Fruit fly (Drosophila melanogaster) whole organism, embryonic: ENCODE measurements around the gene IFT43.

Source experiments
- CG11696 ChIP-seq: fragments of 200-800 bp; sonication (Bioruptor generic); IDR thresholded peaks from 2 replicates; pipeline ENCODE4 v1.3.6; 2022; ENCODE audit warnings: missing biosample characterization, missing genetic modification characterization
- CG12659 ChIP-seq: fragments of 200-800 bp; sonication (Bioruptor generic); optimal IDR thresholded peaks from 3 replicates; lab custom pipeline; 2017; ENCODE audit warnings: mild to moderate bottlenecking, missing biosample characterization, missing genetic modification reagents, missing genetic modification characterization
- CG14667 ChIP-seq: fragments of 200-800 bp; sonication (Bioruptor generic); IDR thresholded peaks from 2 replicates; pipeline ENCODE4 v1.3.6; 2022; ENCODE audit warnings: missing biosample characterization, missing genetic modification characterization
- CG14965 ChIP-seq: fragments of 200-800 bp; sonication (Bioruptor generic); optimal IDR thresholded peaks from 2 replicates; lab custom pipeline; 2016; ENCODE audit warnings: missing biosample characterization, missing genetic modification characterization, borderline replicate concordance
- CG15601 ChIP-seq: fragments of 200-800 bp; sonication (Bioruptor generic); optimal IDR thresholded peaks from 3 replicates; lab custom pipeline; 2019; ENCODE audit warnings: missing biosample characterization, mild to moderate bottlenecking, missing genetic modification characterization, moderate library complexity
- CG16813 ChIP-seq: fragments of 200-800 bp; sonication (Bioruptor generic); IDR thresholded peaks from 3 replicates; pipeline ENCODE4 v1.3.6; 2022; ENCODE audit warnings: missing biosample characterization, missing genetic modification characterization; ENCODE audit not compliant: partially characterized antibody
- CG1832 ChIP-seq: fragments of 200-800 bp; sonication (Bioruptor generic); optimal IDR thresholded peaks from 2 replicates; lab custom pipeline; 2017; ENCODE audit warnings: missing biosample characterization, mild to moderate bottlenecking, missing genetic modification characterization, inconsistent platforms
- CG2199 ChIP-seq: fragments of 200-800 bp; sonication (Bioruptor generic); IDR thresholded peaks from 3 replicates; pipeline ENCODE4 v1.3.6; 2022; ENCODE audit warnings: missing biosample characterization, missing genetic modification characterization
- CG30020 ChIP-seq: fragments of 200-800 bp; optimal IDR thresholded peaks from 2 replicates; lab custom pipeline; 2019; ENCODE audit warnings: missing biosample characterization, mild to moderate bottlenecking, missing genetic modification characterization, moderate library complexity
- CG30403 ChIP-seq: fragments of 200-800 bp; sonication (Bioruptor generic); optimal IDR thresholded peaks from 3 replicates; lab custom pipeline; 2016; ENCODE audit warnings: missing biosample characterization, missing genetic modification characterization
- CG3281 ChIP-seq: fragments of 200-800 bp; sonication (Bioruptor generic); optimal IDR thresholded peaks from 3 replicates; lab custom pipeline; 2017; ENCODE audit warnings: missing biosample characterization, mild to moderate bottlenecking, missing genetic modification characterization
- CG8478 ChIP-seq: fragments of >200 bp; optimal IDR thresholded peaks from 2 replicates; lab custom pipeline; 2018
- Dip3 ChIP-seq: fragments of 200-800 bp; sonication (Bioruptor generic); optimal IDR thresholded peaks from 3 replicates; lab custom pipeline; 2016; ENCODE audit warnings: missing biosample characterization, missing genetic modification characterization
- Dll ChIP-seq: fragments of 200-800 bp; sonication (Bioruptor generic); IDR thresholded peaks from 4 replicates; pipeline ENCODE4 v1.3.6; 2022; ENCODE audit warnings: missing biosample characterization, missing genetic modification characterization; ENCODE audit not compliant: partially characterized antibody
- Fer2 ChIP-seq: fragments of 200-800 bp; sonication (Bioruptor generic); optimal IDR thresholded peaks from 2 replicates; lab custom pipeline; 2018; ENCODE audit warnings: missing biosample characterization, mild to moderate bottlenecking, missing genetic modification characterization, moderate library complexity
- GATAe ChIP-seq: fragments of 200-800 bp; sonication (Bioruptor generic); conservative IDR thresholded peaks from 2 replicates; pipeline ENCODE4 v1.3.6; 2022; ENCODE audit warnings: missing biosample characterization, missing genetic modification characterization
- Hmr ChIP-seq: fragments of 200-800 bp; sonication (Bioruptor generic); optimal IDR thresholded peaks from 3 replicates; lab custom pipeline; 2017; ENCODE audit warnings: mild to moderate bottlenecking, missing biosample characterization, missing genetic modification reagents, missing genetic modification characterization
- Meics ChIP-seq: fragments of 200-800 bp; sonication (Bioruptor generic); optimal IDR thresholded peaks from 2 replicates; lab custom pipeline; 2017; ENCODE audit warnings: missing biosample characterization, mild to moderate bottlenecking, missing genetic modification characterization
- NFAT ChIP-seq: fragments of 200-800 bp; sonication (Bioruptor generic); IDR thresholded peaks from 2 replicates; pipeline ENCODE4 v1.3.6; 2022; ENCODE audit warnings: missing biosample characterization, missing genetic modification characterization
- Nf-YB ChIP-seq: fragments of 200-800 bp; sonication (Bioruptor generic); optimal IDR thresholded peaks from 3 replicates; lab custom pipeline; 2019; ENCODE audit warnings: missing biosample characterization, mild to moderate bottlenecking, missing genetic modification characterization, moderate library complexity
- Nf-YC ChIP-seq: fragments of 200-800 bp; optimal IDR thresholded peaks from 3 replicates; lab custom pipeline; 2019; ENCODE audit warnings: missing biosample characterization, mild to moderate bottlenecking, missing genetic modification characterization, moderate library complexity
- PHDP ChIP-seq: fragments of 200-800 bp; sonication (Bioruptor generic); optimal IDR thresholded peaks from 3 replicates; lab custom pipeline; 2018; ENCODE audit warnings: missing biosample characterization, mild to moderate bottlenecking, missing genetic modification characterization, moderate library complexity
- Tbp ChIP-seq: fragments of >200 bp; optimal IDR thresholded peaks from 2 replicates; lab custom pipeline; 2018; ENCODE audit warnings: missing biosample characterization, missing genetic modification characterization
- ac ChIP-seq: fragments of 200-800 bp; sonication (Bioruptor generic); optimal IDR thresholded peaks from 3 replicates; lab custom pipeline; 2017; ENCODE audit warnings: missing biosample characterization, mild to moderate bottlenecking, missing genetic modification characterization
- bsh ChIP-seq, 2 experiments: fragments of 200-800 bp; sonication (Bioruptor generic); optimal IDR thresholded peaks; 2 replicates each; lab custom pipeline; 2017 to 2018; ENCODE audit warnings: mild to moderate bottlenecking in 2 of 2, missing biosample characterization in 2 of 2, missing genetic modification characterization in 2 of 2, moderate library complexity in 1 of 2
- cad ChIP-seq: fragments of >200 bp; optimal IDR thresholded peaks from 2 replicates; lab custom pipeline; 2017; ENCODE audit warnings: missing biosample characterization, missing genetic modification characterization
- cato ChIP-seq: fragments of 200-800 bp; sonication (Bioruptor generic); optimal IDR thresholded peaks from 2 replicates; lab custom pipeline; 2016; ENCODE audit warnings: missing biosample characterization, missing genetic modification characterization, borderline replicate concordance
- cg ChIP-seq: fragments of 200-800 bp; sonication (Bioruptor generic); optimal IDR thresholded peaks from 3 replicates; lab custom pipeline; 2019; ENCODE audit warnings: missing biosample characterization, mild to moderate bottlenecking, missing genetic modification characterization, moderate library complexity
- chinmo ChIP-seq: fragments of 200-800 bp; sonication (Bioruptor generic); IDR thresholded peaks from 4 replicates; pipeline ENCODE4 v1.3.6; 2022; ENCODE audit warnings: missing biosample characterization, missing genetic modification characterization; ENCODE audit not compliant: partially characterized antibody
- chm ChIP-seq: fragments of 200-800 bp; sonication (Bioruptor generic); IDR thresholded peaks from 2 replicates; pipeline ENCODE4 v1.3.6; 2022; ENCODE audit warnings: missing biosample characterization, missing genetic modification characterization
- chn ChIP-seq: fragments of 200-800 bp; sonication (Bioruptor generic); optimal IDR thresholded peaks from 2 replicates; lab custom pipeline; 2016; ENCODE audit warnings: missing biosample characterization, missing genetic modification characterization
- ci ChIP-seq: fragments of 200-800 bp; sonication (Bioruptor generic); IDR thresholded peaks from 3 replicates; pipeline ENCODE4 v1.3.6; 2022; ENCODE audit warnings: missing biosample characterization, missing genetic modification characterization
- crol ChIP-seq: fragments of 200-800 bp; sonication (Bioruptor generic); IDR thresholded peaks from 2 replicates; pipeline ENCODE4 v1.3.6; 2022; ENCODE audit warnings: missing biosample characterization, missing genetic modification characterization
- dm ChIP-seq: fragments of 200-800 bp; sonication (Bioruptor generic); optimal IDR thresholded peaks from 3 replicates; lab custom pipeline; 2016; ENCODE audit warnings: missing biosample characterization, missing genetic modification characterization
- ewg ChIP-seq: fragments of 200-800 bp; sonication (Bioruptor generic); optimal IDR thresholded peaks from 3 replicates; lab custom pipeline; 2017; ENCODE audit warnings: mild to moderate bottlenecking, missing biosample characterization, missing genetic modification reagents, missing genetic modification characterization
- fu2 ChIP-seq: fragments of 200-800 bp; sonication (Bioruptor generic); optimal IDR thresholded peaks from 2 replicates; lab custom pipeline; 2016; ENCODE audit warnings: missing biosample characterization, missing genetic modification characterization
- gsb-n ChIP-seq: fragments of 200-800 bp; sonication (Bioruptor generic); optimal IDR thresholded peaks from 3 replicates; lab custom pipeline; 2018; ENCODE audit warnings: missing biosample characterization, mild to moderate bottlenecking, missing genetic modification characterization
- hbn ChIP-seq: fragments of 200-800 bp; sonication (Bioruptor generic); IDR thresholded peaks from 2 replicates; pipeline ENCODE4 v1.3.6; 2022; ENCODE audit warnings: missing biosample characterization, missing genetic modification characterization; ENCODE audit not compliant: partially characterized antibody
- insv ChIP-seq, 2 experiments: fragments of 200-800 bp; sonication (Bioruptor generic); optimal IDR thresholded peaks; 3 replicates each; lab custom pipeline; 2016 to 2018; ENCODE audit warnings: missing biosample characterization in 2 of 2, missing genetic modification characterization in 2 of 2
- lov ChIP-seq, 2 experiments: fragments of 200-800 bp in 1 of 2; fragments of >200 bp in 1 of 2; sonication (Bioruptor generic) in 1 of 2; IDR thresholded peaks in 1 of 2; optimal IDR thresholded peaks in 1 of 2; 2 replicates in 1 of 2; 3 replicates in 1 of 2; pipeline versions ENCODE4 v1.3.6 to Lab custom; 2017 to 2022; ENCODE audit warnings: missing biosample characterization in 1 of 2, missing genetic modification characterization in 1 of 2
- nerfin-1 ChIP-seq: fragments of 200-800 bp; sonication (Bioruptor generic); optimal IDR thresholded peaks from 3 replicates; lab custom pipeline; 2019; ENCODE audit warnings: missing biosample characterization, mild to moderate bottlenecking, missing genetic modification characterization, moderate library complexity
- pros ChIP-seq: fragments of 200-800 bp; sonication (Bioruptor generic); optimal IDR thresholded peaks from 3 replicates; lab custom pipeline; 2019; ENCODE audit warnings: missing biosample characterization, mild to moderate bottlenecking, missing genetic modification characterization, moderate library complexity
- rib ChIP-seq: fragments of 200-800 bp; sonication (Bioruptor generic); IDR thresholded peaks from 2 replicates; pipeline ENCODE4 v1.3.6; 2022; ENCODE audit warnings: missing biosample characterization, missing genetic modification characterization
- seq ChIP-seq: fragments of 200-800 bp; sonication (Bioruptor generic); IDR thresholded peaks from 2 replicates; pipeline ENCODE4 v1.3.6; 2022; ENCODE audit warnings: missing biosample characterization, missing genetic modification characterization
- sqz ChIP-seq: fragments of 200-800 bp; sonication (Bioruptor generic); optimal IDR thresholded peaks from 3 replicates; lab custom pipeline; 2018; ENCODE audit warnings: missing biosample characterization, mild to moderate bottlenecking, missing genetic modification characterization
- sr ChIP-seq: fragments of 200-800 bp; sonication (Bioruptor generic); IDR thresholded peaks from 3 replicates; pipeline ENCODE4 v1.3.6; 2022; ENCODE audit warnings: missing biosample characterization, missing genetic modification characterization
- stwl ChIP-seq: fragments of 200-800 bp; sonication (Bioruptor generic); optimal IDR thresholded peaks from 3 replicates; lab custom pipeline; 2018; ENCODE audit warnings: missing biosample characterization, mild to moderate bottlenecking, missing genetic modification characterization, moderate library complexity
- vvl ChIP-seq: fragments of 200-800 bp; sonication (Bioruptor generic); IDR thresholded peaks from 2 replicates; pipeline ENCODE4 v1.3.6; 2022; ENCODE audit warnings: missing biosample characterization, missing genetic modification characterization
- yki ChIP-seq: fragments of >200 bp; optimal IDR thresholded peaks from 3 replicates; lab custom pipeline; 2018
- zen2 ChIP-seq: fragments of 200-800 bp; sonication (Bioruptor generic); IDR thresholded peaks from 3 replicates; pipeline ENCODE4 v1.3.6; 2022; ENCODE audit warnings: missing biosample characterization, missing genetic modification characterization; ENCODE audit not compliant: partially characterized antibody

The IFT43 gene

dm6 chr2L:12678286-12678685 is 16.5 kb downstream of the IFT43 start:
- peak; percentile 37 for TF ChIP-seq gsb-n (tag; lab: Kevin White, UChicago)
- no peak for TF ChIP-seq lov (optimal IDR thresholded peaks at IDR 0.05; lab: Kevin White, UChicago)
- 0 out of 3 replicates have a peak, but pooled peaks have one; percentile 35 for TF ChIP-seq lov (GFP tag; IDR thresholded peaks at IDR 0.05; lab: Robert Waterston, UW)
- TF ChIP-seq chinmo (GFP tag; lab: Robert Waterston, UW) = 0 out of 4 replicates have a peak, but pooled peaks have one; percentile 13
- TF ChIP-seq CG1832 = peak; percentile 88
- TF ChIP-seq rib (GFP tag; lab: Robert Waterston, UW) = peak; percentile 32; the same call in 1 of the 2 replicates
- TF ChIP-seq Nf-YB = peak; percentile 96
- peak; percentile 53 for TF ChIP-seq ac (GFP tag; lab: Kevin White, UChicago)
- no peak for TF ChIP-seq CG14965 (GFP tag; lab: Kevin White, UChicago)
- TF ChIP-seq chn = no peak
- TF ChIP-seq chm = peak; percentile 22; the same call in 1 of the 2 replicates
- TF ChIP-seq ci (GFP tag; lab: Robert Waterston, UW) = peak; percentile 48; the same call in 2 of the 3 replicates
- TF ChIP-seq CG16813 (GFP tag; lab: Robert Waterston, UW) = 0 out of 3 replicates have a peak, but pooled peaks have one; percentile 36
- peak; percentile 70 for TF ChIP-seq cad (GFP tag; lab: Kevin White, UChicago)
- no peak for TF ChIP-seq Hmr (GFP tag; lab: Kevin White, UChicago)
- peak; percentile 3 for TF ChIP-seq ewg (GFP tag; lab: Kevin White, UChicago)
- TF ChIP-seq fu2 (GFP tag; lab: Kevin White, UChicago) = no peak
- peak; percentile 82 for TF ChIP-seq crol (GFP tag; lab: Robert Waterston, UW)
- no peak for TF ChIP-seq PHDP
- TF ChIP-seq CG8478 (lab: Kevin White, UChicago) = peak; percentile 84
- no peak for TF ChIP-seq Meics
- no peak for TF ChIP-seq CG14667 (GFP tag; lab: Robert Waterston, UW)
- no peak for TF ChIP-seq CG12659 (GFP tag; lab: Kevin White, UChicago)
- TF ChIP-seq zen2 (GFP tag; lab: Robert Waterston, UW) = peak; percentile 7; the same call in 1 of the 3 replicates
- no peak for TF ChIP-seq CG30403 (GFP tag; lab: Kevin White, UChicago)
- no peak for TF ChIP-seq Fer2 (tag; lab: Kevin White, UChicago)
- no peak for TF ChIP-seq dm
- TF ChIP-seq hbn = no peak
- TF ChIP-seq cg (GFP tag; lab: Kevin White, UChicago) = peak; percentile 95
- TF ChIP-seq CG30020 (tag; lab: Kevin White, UChicago) = no peak
- TF ChIP-seq GATAe (GFP tag; lab: Robert Waterston, UW) = no peak
- TF ChIP-seq vvl = peak; percentile 60
- TF ChIP-seq CG2199 = 0 out of 3 replicates have a peak, but pooled peaks have one; percentile 73
- no peak for TF ChIP-seq CG11696 (GFP tag; lab: Robert Waterston, UW)
- peak; percentile 44 for TF ChIP-seq nerfin-1 (tag; lab: Kevin White, UChicago)
- TF ChIP-seq yki = peak; percentile 71
- peak; percentile 3 for TF ChIP-seq stwl (tag; lab: Kevin White, UChicago)
- TF ChIP-seq NFAT (GFP tag; lab: Robert Waterston, UW) = no peak
- no peak for TF ChIP-seq Tbp (GFP tag; lab: Kevin White, UChicago)
- TF ChIP-seq Dll = 0 out of 4 replicates have a peak, but pooled peaks have one; percentile 21
- TF ChIP-seq CG15601 (tag; lab: Kevin White, UChicago) = peak; percentile 9
- TF ChIP-seq pros (GFP tag; lab: Kevin White, UChicago) = peak; percentile 11
- TF ChIP-seq CG3281 = no peak
- no peak for TF ChIP-seq bsh (GFP tag; optimal IDR thresholded peaks at IDR 0.05; lab: Kevin White, UChicago)
- TF ChIP-seq Dip3 = no peak
- no peak for TF ChIP-seq sr (GFP tag; lab: Robert Waterston, UW)
- peak; percentile 30 for TF ChIP-seq sqz (GFP tag; lab: Kevin White, UChicago)
- TF ChIP-seq cato = no peak
- TF ChIP-seq seq (GFP tag; lab: Robert Waterston, UW) = peak; percentile 63; the same call in 1 of the 2 replicates
- TF ChIP-seq insv (GFP tag; optimal IDR thresholded peaks at IDR 0.05; lab: Kevin White, UChicago) = peak; percentile 85 to 97
- TF ChIP-seq Nf-YC (tag; lab: Kevin White, UChicago) = peak; percentile 92
